Fruit fly (Drosophila melanogaster): Measurements from ENCODE around the gene cyst.

cyst gene

dm6 chr2L:19537779-19538456 is 29.4 kb upstream of the cyst start, which contains the start of gene CG13082 (continued):
- TF ChIP-seq Smox (GFP tag; optimal IDR thresholded peaks at IDR 0.05): peak; percentile 96
- TF ChIP-seq CG11902 (GFP tag; optimal IDR thresholded peaks at IDR 0.05): peak; percentile 81
- TF ChIP-seq net (GFP tag; optimal IDR thresholded peaks at IDR 0.05): peak; percentile 83
- TF ChIP-seq CG11762 (GFP tag; optimal IDR thresholded peaks at IDR 0.05; ENCODE audit: insufficient read depth): peak; percentile 88
- peak; percentile 87 for TF ChIP-seq CG4318 (GFP tag; optimal IDR thresholded peaks at IDR 0.05)
- TF ChIP-seq Blimp-1 (GFP tag; optimal IDR thresholded peaks at IDR 0.05): peak; percentile 93
- no peak for TF ChIP-seq Hr38 (GFP tag; optimal IDR thresholded peaks at IDR 0.05)
- peak; percentile 97 for TF ChIP-seq svp (GFP tag)
- peak; percentile 67 for TF ChIP-seq fd59A (GFP tag; optimal IDR thresholded peaks at IDR 0.05)
- TF ChIP-seq dsx (GFP tag; optimal IDR thresholded peaks at IDR 0.05; ENCODE audit: poor library complexity, severe bottlenecking): peak; percentile 69
- TF ChIP-seq CG6792 (GFP tag; optimal IDR thresholded peaks at IDR 0.05): peak; percentile 93
- TF ChIP-seq CG15336 (GFP tag; IDR thresholded peaks at IDR 0.05): peak; percentile 89
- TF ChIP-seq pdm3 (GFP tag; optimal IDR thresholded peaks at IDR 0.05): peak; percentile 88
- peak; percentile 92 for TF ChIP-seq achi (GFP tag; optimal IDR thresholded peaks at IDR 0.05)
- peak; percentile 95 for TF ChIP-seq Sox14 (GFP tag; optimal IDR thresholded peaks at IDR 0.05)
- peak; percentile 87 for TF ChIP-seq CG8632 (GFP tag; optimal IDR thresholded peaks at IDR 0.05)
- TF ChIP-seq CG9139 (GFP tag; optimal IDR thresholded peaks at IDR 0.05): peak; percentile 9
- TF ChIP-seq cyc (GFP tag; optimal IDR thresholded peaks at IDR 0.05): peak; percentile 96
- TF ChIP-seq OdsH (GFP tag; optimal IDR thresholded peaks at IDR 0.05): peak; percentile 89
- TF ChIP-seq Met (GFP tag; optimal IDR thresholded peaks at IDR 0.05): peak; percentile 97
- peak; percentile 87 for TF ChIP-seq CG6163 (GFP tag; IDR thresholded peaks at IDR 0.05)
- TF ChIP-seq CG11294 (GFP tag; IDR thresholded peaks at IDR 0.05): peak; percentile 45; the same call in 1 of the 2 replicates
- peak; percentile 94 for TF ChIP-seq CG3919 (GFP tag; optimal IDR thresholded peaks at IDR 0.05)
- TF ChIP-seq lz (GFP tag; optimal IDR thresholded peaks at IDR 0.05): peak; percentile 96
- peak; percentile 73 for TF ChIP-seq Gug (GFP tag; IDR thresholded peaks at IDR 0.05)
- peak; percentile 76 for TF ChIP-seq CG3032 (tag; optimal IDR thresholded peaks at IDR 0.05)
- peak; percentile 94 for TF ChIP-seq Eip93F (GFP tag; optimal IDR thresholded peaks at IDR 0.05)

DNA sequence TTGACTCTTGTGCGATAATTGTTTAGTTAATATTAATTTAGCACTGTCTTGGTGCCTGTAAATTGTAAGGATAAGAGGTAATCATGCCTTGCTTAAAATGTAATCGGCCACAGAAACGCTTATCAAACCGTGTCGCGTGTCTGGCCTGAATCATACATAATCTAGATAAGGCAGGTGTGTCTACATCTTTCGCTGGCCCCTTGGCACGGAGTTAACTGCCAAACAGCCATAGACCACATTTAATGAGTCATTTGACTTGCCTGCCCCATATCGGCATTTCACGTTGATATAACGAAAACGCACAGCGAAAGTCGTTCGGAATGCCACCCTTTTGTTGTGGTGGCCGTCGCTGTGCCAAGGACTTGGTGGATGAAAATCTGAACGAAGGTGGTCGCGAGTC is 26.7 kb upstream of the cyst start, which contains the start of gene CG31697:
CG31697 (plus strand) TSS at position 215 of the 400 bp plus-strand sequence.
- TF ChIP-seq lz (GFP tag; optimal IDR thresholded peaks at IDR 0.05) (no peak), esn (GFP tag; optimal IDR thresholded peaks at IDR 0.05) (no peak), Smox (GFP tag; optimal IDR thresholded peaks at IDR 0.05) (no peak), ss (GFP tag; optimal IDR thresholded peaks at IDR 0.05) (no peak), Ets96B (tag; optimal IDR thresholded peaks at IDR 0.05) (no peak), CG3919 (GFP tag; optimal IDR thresholded peaks at IDR 0.05) (no peak), svp (GFP tag) (peak; percentile 26), vri (GFP tag; optimal IDR thresholded peaks at IDR 0.05) (peak; percentile 77), CG34406 (GFP tag; optimal IDR thresholded peaks at IDR 0.05) (no peak), Eip78C (GFP tag) (peak; percentile 5), Hr39 (GFP tag; optimal IDR thresholded peaks at IDR 0.05) (no peak), CG8632 (GFP tag; optimal IDR thresholded peaks at IDR 0.05) (no peak), salr (GFP tag; optimal IDR thresholded peaks at IDR 0.05) (no peak), CG15336 (GFP tag; IDR thresholded peaks at IDR 0.05) (no peak), dac (GFP tag; optimal IDR thresholded peaks at IDR 0.05) (no peak), CG6808 (GFP tag; optimal IDR thresholded peaks at IDR 0.05) (no peak), CG32006 (GFP tag; optimal IDR thresholded peaks at IDR 0.05) (no peak), CG11762 (GFP tag; optimal IDR thresholded peaks at IDR 0.05; ENCODE audit: insufficient read depth) (no peak)

All from whole organism, prepupa.